Worm (Caenorhabditis elegans): Measurements from ENCODE around the gene Y22D7AL.1.

Y22D7AL.1 gene

ce11 chrIII:1663056-1663455 is 10.8 kb downstream of the Y22D7AL.1 start:
- no peak for TF ChIP-seq snpc-4 (tag; optimal IDR thresholded peaks at IDR 0.05)
- TF ChIP-seq zag-1 (tag; optimal IDR thresholded peaks at IDR 0.05): no peak

DNA sequence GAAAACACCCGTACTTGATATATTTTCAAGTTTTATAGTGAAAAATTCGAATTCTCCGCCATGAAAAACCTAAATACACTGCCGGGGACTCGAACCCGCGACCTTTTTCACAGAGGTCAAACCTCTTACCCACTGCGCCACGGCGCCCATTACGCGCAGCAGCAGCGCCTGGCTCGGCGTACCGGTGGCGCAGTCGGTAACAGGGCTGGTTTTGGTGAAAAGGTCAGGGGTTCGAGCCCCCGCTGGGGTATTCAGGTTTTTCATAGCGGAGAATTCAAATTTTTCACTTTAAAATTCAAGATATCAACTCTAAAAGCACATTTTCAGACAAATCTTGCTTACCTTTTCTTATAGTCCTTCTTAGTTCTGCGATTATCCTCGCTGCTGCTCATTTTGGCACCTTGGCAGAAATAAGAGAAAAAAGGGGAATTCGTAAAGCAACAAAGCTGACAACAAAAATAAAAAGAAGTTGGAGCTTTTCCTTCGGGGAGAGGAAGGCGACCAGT is 12.5 kb downstream of the Y22D7AL.1 start, which contains the start of gene Y22D7AL.16:
Gene Y22D7AL.16, minus strand, starts transcription at position 456 of the 506 bp plus-strand sequence.
- no peak for TF ChIP-seq zag-1 (tag; optimal IDR thresholded peaks at IDR 0.05)
- no peak for TF ChIP-seq unc-55 (GFP tag; optimal IDR thresholded peaks at IDR 0.05)
- TF ChIP-seq ztf-4 (tag; optimal IDR thresholded peaks at IDR 0.05): no peak
- no peak for TF ChIP-seq ama-1 (optimal IDR thresholded peaks at IDR 0.05)
- no peak for TF ChIP-seq unc-39 (tag; optimal IDR thresholded peaks at IDR 0.05)
- TF ChIP-seq mdl-1 (tag; optimal IDR thresholded peaks at IDR 0.05): no peak
- TF ChIP-seq nhr-77 (tag; optimal IDR thresholded peaks at IDR 0.05): no peak
- no peak for TF ChIP-seq lin-13 (GFP tag; optimal IDR thresholded peaks at IDR 0.05)
- no peak for TF ChIP-seq crh-2 (tag; optimal IDR thresholded peaks at IDR 0.05)
- no peak for TF ChIP-seq nhr-12 (tag; optimal IDR thresholded peaks at IDR 0.05)

ce11 chrIII:1665373-1665772 is 13.1 kb downstream of the Y22D7AL.1 start:
- TF ChIP-seq crh-2 (tag; optimal IDR thresholded peaks at IDR 0.05): no peak
- TF ChIP-seq sem-4 (tag; optimal IDR thresholded peaks at IDR 0.05): no peak
- TF ChIP-seq fos-1 (tag; optimal IDR thresholded peaks at IDR 0.05): no peak
- TF ChIP-seq nhr-12 (tag; optimal IDR thresholded peaks at IDR 0.05): no peak
- no peak for TF ChIP-seq ceh-82 (tag; optimal IDR thresholded peaks at IDR 0.05)
- no peak for TF ChIP-seq unc-39 (tag; optimal IDR thresholded peaks at IDR 0.05)
- TF ChIP-seq zag-1 (tag; optimal IDR thresholded peaks at IDR 0.05): no peak
- TF ChIP-seq sma-3 (GFP tag; optimal IDR thresholded peaks at IDR 0.05): no peak
- TF ChIP-seq unc-55 (GFP tag; optimal IDR thresholded peaks at IDR 0.05): no peak
- no peak for TF ChIP-seq ama-1 (optimal IDR thresholded peaks at IDR 0.05)
- no peak for TF ChIP-seq elt-3 (tag; optimal IDR thresholded peaks at IDR 0.05)
- TF ChIP-seq aly-2 (tag; optimal IDR thresholded peaks at IDR 0.05): no peak
- no peak for TF ChIP-seq unc-62 (GFP tag; optimal IDR thresholded peaks at IDR 0.05)
- TF ChIP-seq dmd-4 (tag; optimal IDR thresholded peaks at IDR 0.05): no peak
- TF ChIP-seq ZK546.5 (tag; optimal IDR thresholded peaks at IDR 0.05): no peak
- TF ChIP-seq R02D3.7 (tag; optimal IDR thresholded peaks at IDR 0.05): no peak
- no peak for TF ChIP-seq ztf-4 (tag; optimal IDR thresholded peaks at IDR 0.05)

DNA sequence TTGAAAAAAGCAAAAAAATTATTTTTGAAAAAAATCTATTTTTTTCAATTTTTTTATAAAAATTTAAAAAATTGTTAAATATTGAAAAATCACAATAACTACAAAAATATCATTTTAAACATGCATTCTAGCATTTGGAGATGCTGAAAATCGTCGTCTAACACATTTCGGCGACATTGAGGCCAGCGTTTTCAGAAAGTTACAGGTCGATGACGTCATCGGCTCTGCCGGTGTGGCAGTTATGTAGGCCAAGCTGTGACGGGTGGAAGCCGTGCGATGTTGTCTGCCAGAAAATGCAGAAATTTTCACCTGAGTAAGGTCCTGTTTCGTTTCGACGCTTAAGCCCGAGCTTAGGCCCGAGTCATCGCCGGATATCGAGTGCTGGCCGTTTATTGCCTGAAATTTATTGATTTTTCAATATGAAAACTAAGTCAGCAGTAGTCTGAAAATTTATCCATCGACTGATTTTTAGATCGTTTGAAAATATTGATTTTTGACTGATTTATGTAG is 13.6 kb downstream of the Y22D7AL.1 start, which contains the start of gene Y22D7AR.3:
Gene Y22D7AR.3, minus strand, starts transcription at position 51 of the 510 bp plus-strand sequence.
- TF ChIP-seq ztf-11 (tag; optimal IDR thresholded peaks at IDR 0.05) (no peak), peb-1 (tag; optimal IDR thresholded peaks at IDR 0.05) (no peak), nhr-21 (tag; optimal IDR thresholded peaks at IDR 0.05) (no peak), gmeb-1 (tag; optimal IDR thresholded peaks at IDR 0.05) (no peak), zag-1 (tag; optimal IDR thresholded peaks at IDR 0.05) (no peak), nhr-129 (tag; optimal IDR thresholded peaks at IDR 0.05) (no peak), dmd-4 (tag; optimal IDR thresholded peaks at IDR 0.05) (no peak), mdl-1 (tag; optimal IDR thresholded peaks at IDR 0.05) (no peak), snpc-4 (tag; optimal IDR thresholded peaks at IDR 0.05) (no peak), alr-1 (tag; optimal IDR thresholded peaks at IDR 0.05) (no peak), nhr-77 (tag; optimal IDR thresholded peaks at IDR 0.05) (no peak), unc-39 (tag; optimal IDR thresholded peaks at IDR 0.05) (no peak), lin-39 (tag; optimal IDR thresholded peaks at IDR 0.05) (no peak), fos-1 (tag; optimal IDR thresholded peaks at IDR 0.05) (no peak), ztf-1 (GFP tag; conservative IDR thresholded peaks at IDR 0.05) (no peak), nhr-237 (tag; optimal IDR thresholded peaks at IDR 0.05) (no peak), crh-2 (tag; optimal IDR thresholded peaks at IDR 0.05) (no peak), blmp-1 (tag; optimal IDR thresholded peaks at IDR 0.05; ENCODE audit: insufficient read depth) (no peak)

- TF ChIP-seq sem-4 (tag; optimal IDR thresholded peaks at IDR 0.05) (no peak), nhr-12 (tag; optimal IDR thresholded peaks at IDR 0.05) (no peak), ztf-1 (GFP tag; conservative IDR thresholded peaks at IDR 0.05) (no peak), snpc-4 (tag; optimal IDR thresholded peaks at IDR 0.05) (no peak), nhr-23 (tag; optimal IDR thresholded peaks at IDR 0.05) (no peak), nhr-21 (tag; optimal IDR thresholded peaks at IDR 0.05) (no peak), skn-1 (tag; optimal IDR thresholded peaks at IDR 0.05) (no peak), crh-2 (tag; optimal IDR thresholded peaks at IDR 0.05) (no peak), ama-1 (optimal IDR thresholded peaks at IDR 0.05) (no peak), unc-55 (GFP tag; optimal IDR thresholded peaks at IDR 0.05) (no peak), blmp-1 (tag; optimal IDR thresholded peaks at IDR 0.05; ENCODE audit: insufficient read depth) (no peak), unc-62 (GFP tag; optimal IDR thresholded peaks at IDR 0.05) (no peak), lin-11 (tag; optimal IDR thresholded peaks at IDR 0.05) (no peak), C34F6.9 (tag; optimal IDR thresholded peaks at IDR 0.05) (no peak), ztf-11 (tag; optimal IDR thresholded peaks at IDR 0.05) (no peak), mdl-1 (tag; optimal IDR thresholded peaks at IDR 0.05) (no peak)
These were observed 14.6 kb downstream of the Y22D7AL.1 start for ce11 chrIII:1666893-1667292.
